Fruit fly (Drosophila melanogaster) S2 (cell line): ENCODE data around the gene CG4456.

Experiments
- CG8478 ChIP-seq: fragments of >200 bp; optimal IDR thresholded peaks from 2 replicates; lab custom pipeline; 2018
- CTCF ChIP-seq, 2 experiments: fragments of >200 bp; optimal IDR thresholded peaks; 2 replicates each; lab custom pipeline; 2018

- TF ChIP-seq CTCF (optimal IDR thresholded peaks at IDR 0.05; lab: Kevin White, UChicago): no peak
- TF ChIP-seq CG8478 (lab: Kevin White, UChicago): no peak
Measured at dm6 chr3L:9376573-9376972, 4.1 kb downstream of the CG4456 start.
